Worm (Caenorhabditis elegans) whole organism, L4 larva: ENCODE results near the gene srbc-33.

Source experiments
- ceh-82 ChIP-seq: sonication (generic microtip); optimal IDR thresholded peaks from 2 replicates; lab custom pipeline; 2017; ENCODE audit warnings: missing biosample characterization, missing genetic modification characterization
- nhr-10 ChIP-seq: fragments of 150-350 bp; optimal IDR thresholded peaks from 2 replicates; lab custom pipeline; 2014; ENCODE audit warnings: missing biosample characterization, missing genetic modification characterization
- pqm-1 ChIP-seq: sonication (generic microtip); optimal IDR thresholded peaks from 2 replicates; lab custom pipeline; 2017; ENCODE audit warnings: missing biosample characterization, missing genetic modification characterization
- unc-39 ChIP-seq: sonication (generic microtip); optimal IDR thresholded peaks from 2 replicates; lab custom pipeline; 2017; ENCODE audit warnings: missing biosample characterization, missing genetic modification characterization
- unc-62 ChIP-seq, 3 experiments: fragments of 150-350 bp in 1 of 3; sonication (generic microtip); optimal IDR thresholded peaks in 2 of 3; peaks in 1 of 3; 1 replicate in 1 of 3; 2 replicates in 2 of 3; lab custom pipeline; 2014 to 2017; ENCODE audit warnings: missing biosample characterization in 3 of 3, missing genetic modification characterization in 3 of 3, missing genetic modification reagents in 3 of 3, missing genotype in 1 of 3

ce11 chrV:3470782-3471181, 13.8 kb downstream of the srbc-33 start, which contains the start of gene srbc-29:
- TF ChIP-seq nhr-10 (no peak), unc-62 (GFP tag; optimal IDR thresholded peaks at IDR 0.05 in 1 of 2; lab: Kevin White, UChicago) (no peak), unc-62 (tag; optimal IDR thresholded peaks at IDR 0.05; lab: Kevin White, UChicago) (no peak), ceh-82 (tag; lab: Kevin White, UChicago) (no peak), pqm-1 (tag; lab: Kevin White, UChicago) (no peak), unc-39 (tag; lab: Kevin White, UChicago) (no peak)
